Worm (Caenorhabditis elegans) whole organism, L3 larva: ENCODE data around the gene C27C12.1.

ENCODE experiments used
- R02D3.7 ChIP-seq: fragments of 150-350 bp; optimal IDR thresholded peaks from 2 replicates; lab custom pipeline; 2014; ENCODE audit warnings: missing biosample characterization, missing genetic modification characterization
- elt-3 ChIP-seq, 3 experiments: fragments of 150-350 bp in 1 of 3; sonication (generic microtip) in 2 of 3; optimal IDR thresholded peaks; 2 replicates in 2 of 3; 4 replicates in 1 of 3; lab custom pipeline; 2014 to 2017; ENCODE audit warnings: missing biosample characterization in 3 of 3, missing genetic modification characterization in 3 of 3
- mml-1 ChIP-seq: fragments of 150-350 bp; sonication (generic microtip); optimal IDR thresholded peaks from 3 replicates; lab custom pipeline; 2014; ENCODE audit warnings: missing biosample characterization, missing genetic modification characterization
- nhr-25 ChIP-seq: sonication (generic microtip); optimal IDR thresholded peaks from 2 replicates; lab custom pipeline; 2017; ENCODE audit warnings: missing biosample characterization, missing genetic modification characterization

DNA sequence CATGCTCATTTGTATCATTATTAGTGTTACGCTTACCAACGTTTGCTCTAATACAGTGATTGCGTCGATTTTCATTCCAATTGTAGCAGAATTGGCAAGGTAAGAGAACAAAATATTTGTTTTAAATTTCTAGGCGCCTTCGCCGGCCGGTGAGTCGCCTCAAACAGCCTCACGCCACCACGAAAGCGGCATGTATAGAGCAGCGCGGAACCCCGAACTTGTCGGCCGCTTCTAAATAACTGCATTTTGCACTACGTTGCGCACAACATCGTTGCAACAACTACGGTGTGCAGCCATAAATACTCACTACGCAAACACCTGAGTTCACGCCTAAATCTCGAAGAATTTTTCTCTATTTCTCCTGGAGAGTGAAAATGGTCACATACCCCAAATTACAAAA, 43.6 kb upstream of the C27C12.1 start:
- TF ChIP-seq elt-3 (tag; optimal IDR thresholded peaks at IDR 0.05; lab: Kevin White, UChicago) (no peak), R02D3.7 (tag; lab: Kevin White, UChicago) (no peak), mml-1 (no peak), nhr-25 (tag; lab: Kevin White, UChicago) (no peak)
